Worm (Caenorhabditis elegans): ENCODE results near the gene str-56.

ce11 chrV:15876308-15876707, 3.9 kb downstream of the str-56 start, which contains the start of gene nhr-102:
- TF ChIP-seq hmg-1.1 (GFP tag; IDR thresholded peaks at IDR 0.05): no peak
- no peak for TF ChIP-seq nhr-28 (tag; optimal IDR thresholded peaks at IDR 0.05)
- no peak for TF ChIP-seq mes-2 (tag; optimal IDR thresholded peaks at IDR 0.05; ENCODE audit: poor library complexity, severe bottlenecking)
- TF ChIP-seq ZK546.5 (tag; optimal IDR thresholded peaks at IDR 0.05): no peak
- TF ChIP-seq nhr-41 (GFP tag; IDR thresholded peaks at IDR 0.05): no peak
- no peak for TF ChIP-seq aly-2 (tag; optimal IDR thresholded peaks at IDR 0.05)
- no peak for TF ChIP-seq Y5F2A.4 (GFP tag; optimal IDR thresholded peaks at IDR 0.05)
- TF ChIP-seq snpc-4 (tag; optimal IDR thresholded peaks at IDR 0.05): no peak
- no peak for TF ChIP-seq pqm-1 (tag; optimal IDR thresholded peaks at IDR 0.05)

All from whole organism, L4 larva.